Worm (Caenorhabditis elegans) whole organism, L4 larva: ENCODE results near the gene Y32B12B.1.
"Not testable (repeated sequence)": the region's sequence is repeated elsewhere in the genome, so short reads cannot be mapped to it uniquely, and the experiment has no call there.

ENCODE experiments used
- F49E8.2 ChIP-seq: sonication (generic microtip); optimal IDR thresholded peaks from 2 replicates; lab custom pipeline; 2016; ENCODE audit warnings: missing compliant biosample characterization, mild to moderate bottlenecking, missing genetic modification characterization, borderline replicate concordance
- R02D3.7 ChIP-seq: fragments of 150-350 bp; sonication (generic microtip); optimal IDR thresholded peaks from 3 replicates; lab custom pipeline; 2014; ENCODE audit warnings: missing biosample characterization, missing genetic modification characterization
- Y75B8A.6 ChIP-seq: fragments of 200-800 bp; sonication (Bioruptor generic); IDR thresholded peaks from 2 replicates; pipeline ENCODE4 v1.3.6; 2022; ENCODE audit warnings: missing genetic modification reagents, missing genetic modification characterization, missing compliant biosample characterization
- ZK337.2 ChIP-seq: fragments of 200-800 bp; sonication (Bioruptor generic); IDR thresholded peaks from 2 replicates; pipeline ENCODE4 v1.3.6; 2022; ENCODE audit warnings: missing genetic modification reagents, missing genetic modification characterization, missing compliant biosample characterization
- ZK546.5 ChIP-seq, 2 experiments: sonication (generic microtip); optimal IDR thresholded peaks; 2 replicates each; lab custom pipeline; 2017; ENCODE audit warnings: missing biosample characterization in 2 of 2, missing genetic modification characterization in 2 of 2
- ceh-82 ChIP-seq: sonication (generic microtip); optimal IDR thresholded peaks from 2 replicates; lab custom pipeline; 2017; ENCODE audit warnings: missing biosample characterization, missing genetic modification characterization
- dmd-9 ChIP-seq: fragments of 200-800 bp; sonication (Bioruptor generic); IDR thresholded peaks from 2 replicates; pipeline ENCODE4 v1.3.6; 2022; ENCODE audit warnings: missing genetic modification reagents, missing genetic modification characterization, missing compliant biosample characterization
- dpl-1 ChIP-seq: fragments of 150-350 bp; optimal IDR thresholded peaks from 2 replicates; lab custom pipeline; 2014; ENCODE audit warnings: missing biosample characterization, missing genetic modification reagents, missing genetic modification characterization
- dve-1 ChIP-seq: sonication (generic microtip); optimal IDR thresholded peaks from 2 replicates; lab custom pipeline; 2017; ENCODE audit warnings: antibody characterized with exemption, mild to moderate bottlenecking, missing genetic modification characterization, missing compliant biosample characterization; ENCODE audit not compliant: insufficient read depth
- egl-27 ChIP-seq: sonication (generic microtip); optimal IDR thresholded peaks from 3 replicates; lab custom pipeline; 2017; ENCODE audit warnings: missing biosample characterization, missing genetic modification reagents, missing genetic modification characterization
- egl-43 ChIP-seq: fragments of 200-800 bp; sonication (Bioruptor generic); IDR thresholded peaks from 2 replicates; pipeline ENCODE4 v1.3.6; 2022; ENCODE audit warnings: missing genetic modification reagents, missing genetic modification characterization, missing compliant biosample characterization
- hlh-30 ChIP-seq: sonication (generic microtip); optimal IDR thresholded peaks from 2 replicates; lab custom pipeline; 2017; ENCODE audit warnings: antibody characterized with exemption, mild to moderate bottlenecking, missing genetic modification characterization, missing compliant biosample characterization; ENCODE audit not compliant: insufficient read depth
- lin-13 ChIP-seq: fragments of 150-350 bp; optimal IDR thresholded peaks from 2 replicates; lab custom pipeline; 2014; ENCODE audit warnings: missing biosample characterization, missing genetic modification reagents, missing genetic modification characterization
- lir-3 ChIP-seq: sonication (generic microtip); optimal IDR thresholded peaks from 2 replicates; lab custom pipeline; 2016; ENCODE audit warnings: mild to moderate bottlenecking, missing genetic modification characterization, missing compliant biosample characterization
- madf-5 ChIP-seq, 2 experiments: fragments of 200-800 bp; sonication (Bioruptor generic); IDR thresholded peaks; 2 replicates each; pipeline ENCODE4 v1.3.6; 2022; ENCODE audit warnings: missing compliant biosample characterization in 2 of 2, missing genetic modification characterization in 2 of 2
- madf-9 ChIP-seq: fragments of 200-800 bp; sonication (Bioruptor generic); conservative IDR thresholded peaks from 2 replicates; pipeline ENCODE4 v1.3.6; 2022; ENCODE audit warnings: missing genetic modification reagents, missing genetic modification characterization, missing compliant biosample characterization
- mdl-1 ChIP-seq, 2 experiments: fragments of 150-350 bp in 1 of 2; sonication (generic microtip) in 1 of 2; optimal IDR thresholded peaks; 2 replicates each; lab custom pipeline; 2014 to 2017; ENCODE audit warnings: missing biosample characterization in 2 of 2, missing genetic modification characterization in 2 of 2
- mes-2 ChIP-seq: sonication (generic microtip); optimal IDR thresholded peaks from 2 replicates; lab custom pipeline; 2016; ENCODE audit warnings: missing genotype, mild to moderate bottlenecking, missing genetic modification characterization, missing compliant biosample characterization; ENCODE audit not compliant: poor library complexity, severe bottlenecking
- mxl-2 ChIP-seq: fragments of 200-800 bp; sonication (Bioruptor generic); conservative IDR thresholded peaks from 2 replicates; pipeline ENCODE4 v1.3.6; 2022; ENCODE audit warnings: missing genetic modification reagents, missing genetic modification characterization, missing compliant biosample characterization
- nhr-25 ChIP-seq: sonication (generic microtip); optimal IDR thresholded peaks from 2 replicates; lab custom pipeline; 2017; ENCODE audit warnings: missing genetic modification characterization, mild to moderate bottlenecking, missing compliant biosample characterization, antibody characterized with exemption, moderate library complexity, borderline replicate concordance; ENCODE audit not compliant: insufficient read depth
- nhr-6 ChIP-seq: fragments of 150-350 bp; optimal IDR thresholded peaks from 2 replicates; lab custom pipeline; 2014; ENCODE audit warnings: missing biosample characterization, missing genetic modification characterization
- nhr-76 ChIP-seq: fragments of 150-350 bp; optimal IDR thresholded peaks from 2 replicates; lab custom pipeline; 2014; ENCODE audit warnings: missing biosample characterization, missing genetic modification characterization
- nhr-77 ChIP-seq: fragments of 150-350 bp; optimal IDR thresholded peaks from 2 replicates; lab custom pipeline; 2014; ENCODE audit warnings: missing biosample characterization, missing genetic modification characterization
- php-3 ChIP-seq: fragments of 200-800 bp; sonication (Bioruptor generic); IDR thresholded peaks from 2 replicates; pipeline ENCODE4 v1.3.6; 2022; ENCODE audit warnings: missing genetic modification reagents, missing genetic modification characterization, missing compliant biosample characterization
- pqm-1 ChIP-seq: sonication (generic microtip); optimal IDR thresholded peaks from 2 replicates; lab custom pipeline; 2017; ENCODE audit warnings: missing biosample characterization, missing genetic modification characterization
- saeg-2 ChIP-seq: fragments of 200-800 bp; sonication (Bioruptor generic); IDR thresholded peaks from 2 replicates; pipeline ENCODE4 v1.3.6; 2022; ENCODE audit warnings: missing genetic modification reagents, missing genetic modification characterization, missing compliant biosample characterization
- unc-62 ChIP-seq, 3 experiments: fragments of 150-350 bp in 1 of 3; sonication (generic microtip); optimal IDR thresholded peaks in 2 of 3; peaks in 1 of 3; 1 replicate in 1 of 3; 2 replicates in 2 of 3; lab custom pipeline; 2014 to 2017; ENCODE audit warnings: missing biosample characterization in 3 of 3, missing genetic modification characterization in 3 of 3, missing genetic modification reagents in 3 of 3, missing genotype in 1 of 3
- zag-1 ChIP-seq: fragments of 150-350 bp; optimal IDR thresholded peaks from 2 replicates; lab custom pipeline; 2014; ENCODE audit warnings: missing biosample characterization, missing genetic modification characterization
- zfp-3 ChIP-seq: fragments of 200-800 bp; sonication (Bioruptor generic); conservative IDR thresholded peaks from 2 replicates; pipeline ENCODE4 v1.3.6; 2022; ENCODE audit warnings: missing genetic modification reagents, missing genetic modification characterization, missing compliant biosample characterization

Y32B12B.1 gene

DNA sequence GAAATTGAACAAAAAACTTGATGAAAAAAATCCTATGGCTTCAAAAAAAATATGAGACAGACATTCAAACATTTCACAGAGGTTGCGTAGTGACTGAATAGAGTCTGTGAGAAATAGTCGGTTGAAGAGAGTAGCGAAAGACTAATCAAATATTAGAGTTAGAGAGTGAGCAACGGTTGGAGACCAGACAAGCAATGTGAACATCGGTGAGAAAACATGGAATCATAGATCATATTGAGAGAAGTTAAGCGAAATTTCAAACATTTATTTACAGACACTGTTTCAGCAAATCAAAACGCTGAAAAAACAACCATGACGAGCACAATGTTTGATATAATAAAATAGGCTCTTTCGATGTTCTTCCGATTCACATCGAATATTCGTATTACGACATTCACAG lies 30.2 kb upstream of the Y32B12B.1 start:
- TF ChIP-seq Y75B8A.6 (GFP tag; lab: Robert Waterston, UW), result no peak
- TF ChIP-seq unc-62 (GFP tag; optimal IDR thresholded peaks at IDR 0.05 in 1 of 2; lab: Kevin White, UChicago), result peak in 1 of 2 experiments; percentile 94
- TF ChIP-seq unc-62 (tag; optimal IDR thresholded peaks at IDR 0.05; lab: Kevin White, UChicago), result no peak
- no peak for TF ChIP-seq lir-3 (tag; lab: Kevin White, UChicago)
- TF ChIP-seq, all 104 proteins: peak for 1

- TF ChIP-seq dve-1 (tag; lab: Kevin White, UChicago) (no peak), pqm-1 (tag; lab: Kevin White, UChicago) (no peak), R02D3.7 (tag; lab: Kevin White, UChicago) (no peak), mxl-2 (GFP tag; lab: Robert Waterston, UW) (no peak), nhr-76 (tag; lab: Kevin White, UChicago) (no peak), F49E8.2 (tag; lab: Kevin White, UChicago) (no peak), dpl-1 (GFP tag; lab: Kevin White, UChicago) (no peak), zag-1 (no peak), egl-27 (tag; lab: Kevin White, UChicago) (no peak), egl-43 (GFP tag; lab: Robert Waterston, UW) (no peak), Y75B8A.6 (GFP tag; lab: Robert Waterston, UW) (no peak), hlh-30 (tag; lab: Kevin White, UChicago) (no peak), nhr-77 (tag; lab: Kevin White, UChicago) (no peak), madf-5 (GFP tag; IDR thresholded peaks at IDR 0.05; lab: Robert Waterston, UW) (no peak), nhr-6 (no peak), dmd-9 (no peak), mes-2 (tag; lab: Kevin White, UChicago) (no peak), saeg-2 (no peak)
- TF ChIP-seq, all 104 proteins: peak for 0
These were observed 28.1 kb upstream of the Y32B12B.1 start, which contains the start of gene srr-3 for ce11 chrV:16508667-16509066. TSS of gene srr-3 (minus strand) at chrV:16508767.

ce11 chrV:16515140-16515539 lies 21.7 kb upstream of the Y32B12B.1 start, which contains the start of gene F36D3.5:
TSS of gene F36D3.5 (minus strand) at chrV:16515240.
- TF ChIP-seq ZK546.5 (tag; optimal IDR thresholded peaks at IDR 0.05; lab: Kevin White, UChicago); ceh-82 (tag; lab: Kevin White, UChicago); mdl-1 (tag; optimal IDR thresholded peaks at IDR 0.05; lab: Kevin White, UChicago): not testable (repeated sequence)

DNA sequence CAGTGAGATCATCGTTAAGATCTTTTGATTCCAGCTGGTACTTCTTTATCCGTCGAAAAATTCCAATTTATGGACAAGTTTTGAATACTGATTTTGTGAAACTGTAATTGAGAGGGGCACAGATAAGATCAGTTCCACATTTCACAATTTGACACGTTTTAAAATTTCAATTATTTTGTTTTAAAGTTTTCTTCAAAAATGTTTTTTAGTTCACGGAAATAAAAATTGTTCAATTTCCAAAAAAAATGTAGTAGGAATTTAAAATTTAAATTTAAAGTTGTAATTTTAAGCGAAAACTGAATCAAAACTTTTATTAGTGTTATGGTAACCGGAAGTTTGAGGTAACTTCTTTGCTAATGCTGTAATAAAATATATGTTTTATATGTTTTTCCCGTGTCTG lies 19.2 kb upstream of the Y32B12B.1 start, which contains the start of gene F36D3.4:
Gene F36D3.4, minus strand, starts transcription at position 101 of the 400 bp plus-strand sequence.
- TF ChIP-seq php-3 (GFP tag; lab: Robert Waterston, UW), result no peak

DNA sequence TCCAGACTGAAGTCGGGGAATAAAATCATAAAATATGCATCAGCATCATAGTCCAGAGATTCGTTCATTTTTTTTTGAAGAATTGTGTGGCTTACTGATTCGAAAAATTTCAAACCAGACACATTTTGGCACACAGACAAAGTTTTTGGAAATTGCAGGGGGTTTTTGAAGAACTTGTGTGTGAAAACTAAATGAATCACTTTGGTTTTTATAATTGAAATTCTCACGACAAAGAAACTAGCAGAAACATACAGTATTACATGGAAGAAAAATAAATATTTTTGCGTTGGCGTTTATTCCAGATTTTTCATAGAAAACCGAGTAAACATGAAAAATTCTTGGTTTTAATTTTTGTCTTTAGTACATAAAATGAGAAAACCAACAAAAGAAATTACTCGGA lies 14.6 kb upstream of the Y32B12B.1 start, which contains the start of gene srw-34:
Gene srw-34, minus strand, starts transcription at position 101 of the 400 bp plus-strand sequence.
- TF ChIP-seq madf-9 (no peak), nhr-76 (tag; lab: Kevin White, UChicago) (no peak), ZK337.2 (GFP tag; lab: Robert Waterston, UW) (no peak), mdl-1 (tag; optimal IDR thresholded peaks at IDR 0.05; lab: Kevin White, UChicago) (no peak), nhr-25 (tag; lab: Kevin White, UChicago) (no peak)

DNA sequence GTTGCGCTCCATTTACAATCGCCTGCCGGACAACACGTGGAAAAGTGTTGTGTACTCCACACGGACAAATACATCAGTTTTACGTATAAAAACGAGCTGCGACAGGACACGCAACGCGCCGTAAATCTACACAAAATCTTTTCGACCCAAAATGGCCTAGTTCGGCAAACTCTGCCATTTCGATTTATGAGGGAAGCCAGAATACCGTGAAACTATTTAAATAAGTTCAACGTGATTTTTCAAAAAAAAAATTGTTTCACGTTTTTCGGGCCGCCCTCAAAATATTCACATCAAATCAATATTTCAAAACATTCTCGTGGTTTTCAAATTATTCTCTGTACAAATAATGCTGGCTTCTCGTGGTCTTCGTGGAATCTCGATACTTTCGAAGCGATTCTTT lies 9.9 kb upstream of the Y32B12B.1 start, which contains the start of gene F36D3.8:
Gene F36D3.8, plus strand, starts transcription at position 301 of the 400 bp plus-strand sequence.
- TF ChIP-seq ZK337.2 (GFP tag; lab: Robert Waterston, UW) (0 out of 2 replicates have a peak, but pooled peaks have one; percentile 8), dpl-1 (GFP tag; lab: Kevin White, UChicago) (no peak), lin-13 (GFP tag; lab: Kevin White, UChicago) (no peak), zfp-3 (GFP tag; lab: Robert Waterston, UW) (no peak)
